Fruit fly (Drosophila melanogaster) whole organism, embryonic: ENCODE measurements around the gene dyl.

Experiments
- Bgb ChIP-seq: fragments of 200-800 bp; sonication (Bioruptor generic); IDR thresholded peaks from 2 replicates; pipeline ENCODE4 v1.3.6; 2022; ENCODE audit warnings: missing biosample characterization, missing genetic modification characterization; ENCODE audit not compliant: partially characterized antibody
- CG10267 ChIP-seq: fragments of 200-800 bp; sonication (Bioruptor generic); optimal IDR thresholded peaks from 2 replicates; lab custom pipeline; 2018; ENCODE audit warnings: missing biosample characterization, mild to moderate bottlenecking, missing genetic modification characterization, moderate library complexity
- CG11456 ChIP-seq: fragments of 200-800 bp; sonication (Bioruptor generic); IDR thresholded peaks from 3 replicates; pipeline ENCODE4 v1.3.6; 2022; ENCODE audit warnings: missing biosample characterization, missing genetic modification characterization
- CG12155 ChIP-seq: fragments of 200-800 bp; sonication (Bioruptor generic); optimal IDR thresholded peaks from 3 replicates; lab custom pipeline; 2016; ENCODE audit warnings: missing biosample characterization, missing genetic modification characterization
- CG1233 ChIP-seq: fragments of 200-800 bp; sonication (Bioruptor generic); optimal IDR thresholded peaks from 4 replicates; lab custom pipeline; 2018; ENCODE audit warnings: missing biosample characterization, mild to moderate bottlenecking, missing genetic modification characterization
- CG13624 ChIP-seq: fragments of 200-800 bp; sonication (Bioruptor generic); optimal IDR thresholded peaks from 2 replicates; lab custom pipeline; 2016; ENCODE audit warnings: missing biosample characterization, missing genetic modification characterization
- CG14441 ChIP-seq: fragments of 200-800 bp; sonication (Bioruptor generic); IDR thresholded peaks from 2 replicates; pipeline ENCODE4 v1.3.6; 2022; ENCODE audit warnings: missing biosample characterization, missing genetic modification characterization
- CG15514 ChIP-seq: fragments of 200-800 bp; sonication (Bioruptor generic); optimal IDR thresholded peaks from 3 replicates; lab custom pipeline; 2017; ENCODE audit warnings: missing biosample characterization, missing genetic modification characterization, mild to moderate bottlenecking, moderate library complexity, missing genetic modification reagents
- CG1603 ChIP-seq: fragments of 200-800 bp; sonication (Bioruptor generic); optimal IDR thresholded peaks from 2 replicates; lab custom pipeline; 2019; ENCODE audit warnings: missing biosample characterization, mild to moderate bottlenecking, missing genetic modification characterization, moderate library complexity
- CG16779 ChIP-seq: fragments of 200-800 bp; sonication (Bioruptor generic); IDR thresholded peaks from 2 replicates; pipeline ENCODE4 v1.3.6; 2022; ENCODE audit warnings: missing biosample characterization, missing genetic modification characterization
- CG16863 ChIP-seq: fragments of 200-800 bp; sonication (Bioruptor generic); optimal IDR thresholded peaks from 3 replicates; lab custom pipeline; 2016; ENCODE audit warnings: missing biosample characterization, missing genetic modification characterization
- CG17912 ChIP-seq: fragments of 200-800 bp; sonication (Bioruptor generic); optimal IDR thresholded peaks from 2 replicates; lab custom pipeline; 2018; ENCODE audit warnings: missing biosample characterization, mild to moderate bottlenecking, missing genetic modification characterization
- CG1792 ChIP-seq: fragments of 200-800 bp; sonication (Bioruptor generic); optimal IDR thresholded peaks from 2 replicates; lab custom pipeline; 2016; ENCODE audit warnings: missing biosample characterization, missing genetic modification characterization
- CG18262 ChIP-seq: fragments of 200-800 bp; optimal IDR thresholded peaks from 3 replicates; lab custom pipeline; 2019; ENCODE audit warnings: missing biosample characterization, mild to moderate bottlenecking, missing genetic modification characterization, moderate library complexity
- CG18619 ChIP-seq: fragments of 200-800 bp; sonication (Bioruptor generic); optimal IDR thresholded peaks from 3 replicates; lab custom pipeline; 2017; ENCODE audit warnings: missing biosample characterization, mild to moderate bottlenecking, missing genetic modification characterization
- CG3065 ChIP-seq: fragments of 200-800 bp; sonication (Bioruptor generic); optimal IDR thresholded peaks from 2 replicates; lab custom pipeline; 2016; ENCODE audit warnings: missing biosample characterization, missing genetic modification characterization
- CG31388 ChIP-seq: fragments of 200-800 bp; sonication (Bioruptor generic); optimal IDR thresholded peaks from 2 replicates; lab custom pipeline; 2016; ENCODE audit warnings: missing biosample characterization, missing genetic modification characterization
- CG32772 ChIP-seq: fragments of 200-800 bp; sonication (Bioruptor generic); IDR thresholded peaks from 2 replicates; pipeline ENCODE4 v1.3.6; 2022; ENCODE audit warnings: missing biosample characterization, missing genetic modification characterization
- CG33213 ChIP-seq: fragments of 200-800 bp; sonication (Bioruptor generic); optimal IDR thresholded peaks from 3 replicates; lab custom pipeline; 2016; ENCODE audit warnings: missing biosample characterization, missing genetic modification characterization
- CG7839 ChIP-seq: fragments of 200-800 bp; sonication (Bioruptor generic); optimal IDR thresholded peaks from 3 replicates; lab custom pipeline; 2018; ENCODE audit warnings: missing biosample characterization, mild to moderate bottlenecking, missing genetic modification characterization, moderate library complexity
- CG7928 ChIP-seq: fragments of 200-800 bp; sonication (Bioruptor generic); optimal IDR thresholded peaks from 2 replicates; lab custom pipeline; 2017; ENCODE audit warnings: missing biosample characterization, mild to moderate bottlenecking, missing genetic modification characterization
- CG9437 ChIP-seq: fragments of 200-800 bp; sonication (Bioruptor generic); optimal IDR thresholded peaks from 2 replicates; lab custom pipeline; 2018; ENCODE audit warnings: missing biosample characterization, mild to moderate bottlenecking, missing genetic modification characterization
- D ChIP-seq, 2 experiments: fragments of 200-800 bp in 1 of 2; fragments of >200 bp in 1 of 2; sonication (Bioruptor generic) in 1 of 2; optimal IDR thresholded peaks; 2 replicates in 1 of 2; 3 replicates in 1 of 2; lab custom pipeline; 2017; ENCODE audit warnings: mild to moderate bottlenecking in 1 of 2, missing biosample characterization in 1 of 2, missing genetic modification characterization in 1 of 2, missing genetic modification reagents in 1 of 2
- Ets65A ChIP-seq: fragments of 200-800 bp; sonication (Bioruptor generic); peaks from one replicate; lab custom pipeline; 2016; ENCODE audit warnings: missing biosample characterization, missing genetic modification characterization
- H15 ChIP-seq: fragments of 200-800 bp; sonication (Bioruptor generic); IDR thresholded peaks from 3 replicates; pipeline ENCODE4 v1.3.6; 2022; ENCODE audit warnings: missing biosample characterization, missing genetic modification characterization
- HHEX ChIP-seq: fragments of 200-800 bp; sonication (Bioruptor generic); optimal IDR thresholded peaks from 3 replicates; lab custom pipeline; 2017; ENCODE audit warnings: missing biosample characterization, mild to moderate bottlenecking, missing genetic modification characterization, missing genetic modification reagents
- Hey ChIP-seq: fragments of 200-800 bp; sonication (Bioruptor generic); optimal IDR thresholded peaks from 3 replicates; lab custom pipeline; 2018; ENCODE audit warnings: missing biosample characterization, mild to moderate bottlenecking, missing genetic modification characterization
- Hr3 ChIP-seq: fragments of 200-800 bp; sonication (Bioruptor generic); optimal IDR thresholded peaks from 3 replicates; lab custom pipeline; 2016; ENCODE audit warnings: missing biosample characterization, missing genetic modification characterization
- Hr51 ChIP-seq, 2 experiments: fragments of 200-800 bp; sonication (Bioruptor generic); optimal IDR thresholded peaks; 2 replicates in 1 of 2; 3 replicates in 1 of 2; lab custom pipeline; 2016 to 2018; ENCODE audit warnings: missing biosample characterization in 2 of 2, missing genetic modification characterization in 2 of 2, mild to moderate bottlenecking in 1 of 2, moderate library complexity in 1 of 2
- Med ChIP-seq: fragments of 200-800 bp; sonication (Bioruptor generic); peaks from one replicate; lab custom pipeline; 2016; ENCODE audit warnings: missing biosample characterization, missing genetic modification characterization, mild to moderate bottlenecking, inconsistent platforms, moderate library complexity
- Mes4 ChIP-seq: fragments of 200-800 bp; sonication (Bioruptor generic); optimal IDR thresholded peaks from 2 replicates; lab custom pipeline; 2016; ENCODE audit warnings: missing biosample characterization, missing genetic modification characterization
- NC2α ChIP-seq: fragments of 200-800 bp; sonication (Bioruptor generic); optimal IDR thresholded peaks from 2 replicates; lab custom pipeline; 2016; ENCODE audit warnings: missing biosample characterization, missing genetic modification characterization
- Sox100B ChIP-seq: fragments of 200-800 bp; sonication (Bioruptor generic); optimal IDR thresholded peaks from 3 replicates; lab custom pipeline; 2018; ENCODE audit warnings: missing biosample characterization, mild to moderate bottlenecking, missing genetic modification characterization
- Vsx1 ChIP-seq: fragments of 200-800 bp; sonication (Bioruptor generic); optimal IDR thresholded peaks from 2 replicates; lab custom pipeline; 2017; ENCODE audit warnings: missing biosample characterization, mild to moderate bottlenecking, missing genetic modification characterization, missing genetic modification reagents
- abd-A ChIP-seq: fragments of 200-800 bp; sonication (Bioruptor generic); optimal IDR thresholded peaks from 3 replicates; lab custom pipeline; 2019; ENCODE audit warnings: missing biosample characterization, mild to moderate bottlenecking, missing genetic modification characterization, moderate library complexity
- btn ChIP-seq: fragments of 200-800 bp; sonication (Bioruptor generic); optimal IDR thresholded peaks from 2 replicates; lab custom pipeline; 2016; ENCODE audit warnings: missing biosample characterization, missing genetic modification characterization
- caup ChIP-seq: fragments of 200-800 bp; sonication (Bioruptor generic); optimal IDR thresholded peaks from 3 replicates; lab custom pipeline; 2017; ENCODE audit warnings: missing biosample characterization, mild to moderate bottlenecking, missing genetic modification characterization, moderate library complexity; ENCODE audit not compliant: severe bottlenecking
- gem ChIP-seq: fragments of 200-800 bp; sonication (Bioruptor generic); optimal IDR thresholded peaks from 2 replicates; lab custom pipeline; 2019; ENCODE audit warnings: missing biosample characterization, mild to moderate bottlenecking, missing genetic modification characterization, moderate library complexity
- gro ChIP-seq: fragments of 200-800 bp; sonication (Bioruptor generic); optimal IDR thresholded peaks from 2 replicates; lab custom pipeline; 2016; ENCODE audit warnings: missing biosample characterization, missing genetic modification characterization
- knrl ChIP-seq: fragments of 200-800 bp; sonication (Bioruptor generic); IDR thresholded peaks from 3 replicates; pipeline ENCODE4 v1.3.6; 2022; ENCODE audit warnings: missing biosample characterization, missing genetic modification characterization; ENCODE audit not compliant: partially characterized antibody
- lab ChIP-seq: fragments of 200-800 bp; sonication (Bioruptor generic); optimal IDR thresholded peaks from 3 replicates; lab custom pipeline; 2017; ENCODE audit warnings: missing biosample characterization, missing genetic modification characterization, mild to moderate bottlenecking, moderate library complexity, missing genetic modification reagents
- lilli ChIP-seq: fragments of 200-800 bp; sonication (Bioruptor generic); optimal IDR thresholded peaks from 3 replicates; lab custom pipeline; 2016; ENCODE audit warnings: missing biosample characterization, missing genetic modification characterization
- lola ChIP-seq, 3 experiments: fragments of >200 bp in 2 of 3; fragments of 200-800 bp in 1 of 3; sonication (Bioruptor generic) in 1 of 3; optimal IDR thresholded peaks; 2 replicates each; lab custom pipeline; 2017 to 2019; ENCODE audit warnings: missing biosample characterization in 3 of 3, missing genetic modification characterization in 3 of 3, mild to moderate bottlenecking in 1 of 3, moderate library complexity in 1 of 3
- nerfin-1 ChIP-seq: fragments of 200-800 bp; sonication (Bioruptor generic); optimal IDR thresholded peaks from 3 replicates; lab custom pipeline; 2019; ENCODE audit warnings: missing biosample characterization, mild to moderate bottlenecking, missing genetic modification characterization, moderate library complexity
- pnt ChIP-seq: fragments of 200-800 bp; sonication (Bioruptor generic); optimal IDR thresholded peaks from 3 replicates; lab custom pipeline; 2016; ENCODE audit warnings: missing biosample characterization, missing genetic modification characterization
- scrt ChIP-seq: fragments of 200-800 bp; sonication (Bioruptor generic); optimal IDR thresholded peaks from 2 replicates; lab custom pipeline; 2018; ENCODE audit warnings: missing biosample characterization, mild to moderate bottlenecking, missing genetic modification characterization, moderate library complexity
- wdn ChIP-seq: fragments of 200-800 bp; sonication (Bioruptor generic); IDR thresholded peaks from 2 replicates; pipeline ENCODE4 v1.3.6; 2022; ENCODE audit warnings: missing biosample characterization, missing genetic modification characterization
- z ChIP-seq: fragments of 200-800 bp; sonication (Bioruptor generic); IDR thresholded peaks from 3 replicates; pipeline ENCODE4 v1.3.6; 2022; ENCODE audit warnings: missing biosample characterization, missing genetic modification characterization
- zfh2 ChIP-seq: fragments of 200-800 bp; sonication (Bioruptor generic); optimal IDR thresholded peaks from 2 replicates; lab custom pipeline; 2016; ENCODE audit warnings: missing biosample characterization, missing genetic modification characterization

Gene dyl

dm6 chr3L:4353657-4354075, 46.1 kb upstream of the dyl start (continued):
- TF ChIP-seq CG33213 (GFP tag; lab: Kevin White, UChicago) (no peak), abd-A (tag; lab: Kevin White, UChicago) (peak; percentile 63), CG13624 (GFP tag; lab: Kevin White, UChicago) (peak; percentile 23), CG1233 (GFP tag; lab: Kevin White, UChicago) (peak; percentile 37), CG32772 (0 out of 2 replicates have a peak, but pooled peaks have one; percentile 10), CG1792 (GFP tag; lab: Kevin White, UChicago) (peak; percentile 22), CG18619 (GFP tag; lab: Kevin White, UChicago) (peak; percentile 25), CG12155 (GFP tag; lab: Kevin White, UChicago) (peak; percentile 7), Ets65A (GFP tag; lab: Kevin White, UChicago) (peak; percentile 89), D (optimal IDR thresholded peaks at IDR 0.05; lab: Kevin White, UChicago) (no peak), D (GFP tag; optimal IDR thresholded peaks at IDR 0.05; lab: Kevin White, UChicago) (peak; percentile 42), CG15514 (GFP tag; lab: Kevin White, UChicago) (peak; percentile 28), scrt (GFP tag; lab: Kevin White, UChicago) (peak; percentile 39), lilli (GFP tag; lab: Kevin White, UChicago) (peak; percentile 39), gro (GFP tag; lab: Kevin White, UChicago) (peak; percentile 6), Hr3 (GFP tag; lab: Kevin White, UChicago) (peak; percentile 27), Hr51 (GFP tag; optimal IDR thresholded peaks at IDR 0.05; lab: Kevin White, UChicago) (peak; percentile 20 to 55), CG7839 (peak; percentile 51), knrl (GFP tag; lab: Robert Waterston, UW) (no peak), lola (GFP tag; optimal IDR thresholded peaks at IDR 0.05; lab: Kevin White, UChicago) (peak in 1 of 3 experiments; percentile 0), zfh2 (GFP tag; lab: Kevin White, UChicago) (peak; percentile 51), CG10267 (tag; lab: Kevin White, UChicago) (no peak), CG16863 (GFP tag; lab: Kevin White, UChicago) (peak; percentile 24), NC2α (no peak), Mes4 (GFP tag; lab: Kevin White, UChicago) (peak; percentile 22), CG7928 (GFP tag; lab: Kevin White, UChicago) (no peak), CG9437 (GFP tag; lab: Kevin White, UChicago) (peak; percentile 37), H15 (GFP tag; lab: Robert Waterston, UW) (no peak), Bgb (GFP tag; lab: Robert Waterston, UW) (no peak), pnt (peak; percentile 20), z (GFP tag; lab: Robert Waterston, UW) (no peak), CG17912 (GFP tag; lab: Kevin White, UChicago) (no peak), CG11456 (GFP tag; lab: Robert Waterston, UW) (peak; percentile 61; the same call in 1 of the 3 replicates), CG31388 (no peak), nerfin-1 (peak; percentile 46), Sox100B (GFP tag; lab: Kevin White, UChicago) (peak; percentile 46), HHEX (GFP tag; lab: Kevin White, UChicago) (peak; percentile 31), Med (peak; percentile 90), lab (peak; percentile 77), CG16779 (0 out of 2 replicates have a peak, but pooled peaks have one; percentile 39), Vsx1 (GFP tag; lab: Kevin White, UChicago) (peak; percentile 12), CG3065 (GFP tag; lab: Kevin White, UChicago) (no peak), CG18262 (tag; lab: Kevin White, UChicago) (peak; percentile 30), gem (peak; percentile 69), Hey (tag; lab: Kevin White, UChicago) (peak; percentile 45), caup (GFP tag; lab: Kevin White, UChicago) (peak; percentile 54), wdn (GFP tag; lab: Robert Waterston, UW) (peak; percentile 57), btn (GFP tag; lab: Kevin White, UChicago) (no peak), CG14441 (GFP tag; lab: Robert Waterston, UW) (0 out of 2 replicates have a peak, but pooled peaks have one; percentile 24), CG1603 (tag; lab: Kevin White, UChicago) (peak; percentile 39)
